Fruit fly (Drosophila melanogaster): ENCODE data around the gene CG12535.
A peak's percentile ranks its signal among the peaks of the same experiment; 100 is the strongest.

CG12535 gene

dm6 chrX:3355180-3355579, 93.6 kb downstream of the CG12535 start (continued):
- TF ChIP-seq CG3065 (GFP tag; optimal IDR thresholded peaks at IDR 0.05) (peak; percentile 45), shn (GFP tag; optimal IDR thresholded peaks at IDR 0.05) (peak; percentile 14), CG8478 (optimal IDR thresholded peaks at IDR 0.05) (no peak), dm (GFP tag; optimal IDR thresholded peaks at IDR 0.05) (peak; percentile 81), CG14965 (GFP tag; optimal IDR thresholded peaks at IDR 0.05; ENCODE audit: borderline replicate concordance) (no peak), unc-4 (GFP tag; IDR thresholded peaks at IDR 0.05; ENCODE audit: partially characterized antibody) (no peak), HLH54F (GFP tag; optimal IDR thresholded peaks at IDR 0.05) (peak; percentile 24), sens (GFP tag) (peak; percentile 92), tx (GFP tag; optimal IDR thresholded peaks at IDR 0.05) (no peak), hb (GFP tag; IDR thresholded peaks at IDR 0.05; ENCODE audit: partially characterized antibody) (no peak), oc (tag; optimal IDR thresholded peaks at IDR 0.05) (peak; percentile 69), CG13123 (GFP tag; optimal IDR thresholded peaks at IDR 0.05) (peak; percentile 45), CG12659 (GFP tag; optimal IDR thresholded peaks at IDR 0.05) (peak; percentile 63), klu (GFP tag; IDR thresholded peaks at IDR 0.05) (peak; percentile 64), Max (GFP tag; optimal IDR thresholded peaks at IDR 0.05) (peak; percentile 72), CG8290 (GFP tag; optimal IDR thresholded peaks at IDR 0.05) (peak; percentile 65), CG8290 (tag; optimal IDR thresholded peaks at IDR 0.05) (no peak), Bteb2 (GFP tag; optimal IDR thresholded peaks at IDR 0.05) (peak; percentile 30), nmo (GFP tag; optimal IDR thresholded peaks at IDR 0.05) (peak; percentile 87), lov (optimal IDR thresholded peaks at IDR 0.05) (no peak), lov (GFP tag; IDR thresholded peaks at IDR 0.05) (peak; percentile 93), Doc3 (GFP tag; IDR thresholded peaks at IDR 0.05; ENCODE audit: partially characterized antibody) (no peak), org-1 (GFP tag; optimal IDR thresholded peaks at IDR 0.05) (peak; percentile 30), HLH4C (GFP tag; IDR thresholded peaks at IDR 0.05; ENCODE audit: partially characterized antibody) (no peak), dmrt99B (tag; optimal IDR thresholded peaks at IDR 0.05) (peak; percentile 67), wor (GFP tag; IDR thresholded peaks at IDR 0.05) (peak; percentile 71), cas (GFP tag; IDR thresholded peaks at IDR 0.05) (peak; percentile 64; the same call in 1 of the 2 replicates), Ssrp (tag; optimal IDR thresholded peaks at IDR 0.05) (peak; percentile 76), CG17802 (tag; optimal IDR thresholded peaks at IDR 0.05) (no peak), seq (GFP tag; IDR thresholded peaks at IDR 0.05) (peak; percentile 81), chm (GFP tag; IDR thresholded peaks at IDR 0.05) (peak; percentile 94), gt (GFP tag; IDR thresholded peaks at IDR 0.05) (peak; percentile 36; the same call in 1 of the 2 replicates), CG10959 (GFP tag; IDR thresholded peaks at IDR 0.05) (peak; percentile 91), Poxn (GFP tag; IDR thresholded peaks at IDR 0.05) (peak; percentile 45; the same call in 1 of the 2 replicates), tgo (GFP tag; IDR thresholded peaks at IDR 0.05) (peak; percentile 81), CG18011 (GFP tag; optimal IDR thresholded peaks at IDR 0.05) (no peak), maf-S (GFP tag; optimal IDR thresholded peaks at IDR 0.05) (peak; percentile 29), CG17361 (GFP tag; IDR thresholded peaks at IDR 0.05) (peak; percentile 52; the same call in 2 of the 3 replicates), Camta (GFP tag; optimal IDR thresholded peaks at IDR 0.05) (peak; percentile 53), luna (GFP tag; optimal IDR thresholded peaks at IDR 0.05) (no peak), CG8089 (GFP tag; optimal IDR thresholded peaks at IDR 0.05) (peak; percentile 20), onecut (GFP tag; IDR thresholded peaks at IDR 0.05) (peak; percentile 75), CG10431 (GFP tag; optimal IDR thresholded peaks at IDR 0.05) (peak; percentile 57), Gsc (GFP tag; IDR thresholded peaks at IDR 0.05) (peak; percentile 54; the same call in 1 of the 2 replicates), CG4707 (GFP tag; optimal IDR thresholded peaks at IDR 0.05) (peak; percentile 37), hkb (optimal IDR thresholded peaks at IDR 0.05) (no peak), hkb (GFP tag; IDR thresholded peaks at IDR 0.05) (peak; percentile 87), Ptx1 (GFP tag; IDR thresholded peaks at IDR 0.05) (peak; percentile 79), mirr (GFP tag; optimal IDR thresholded peaks at IDR 0.05) (no peak), HmgD (GFP tag; optimal IDR thresholded peaks at IDR 0.05) (no peak), Nf-YC (tag; optimal IDR thresholded peaks at IDR 0.05) (no peak), Antp (GFP tag; optimal IDR thresholded peaks at IDR 0.05) (peak; percentile 23), CG17328 (GFP tag; IDR thresholded peaks at IDR 0.05) (peak; percentile 92)
